Worm (Caenorhabditis elegans): Measurements from ENCODE around the gene ulp-2.
A peak's percentile ranks its signal among the peaks of the same experiment; 100 is the strongest.

ulp-2 gene

ce11 chrII:4955353-4955752 lies 4.3 kb downstream of the ulp-2 start, which contains the start of gene pbs-3 (continued):
- peak; percentile 9 for TF ChIP-seq unc-130 (GFP tag; optimal IDR thresholded peaks at IDR 0.05)
- TF ChIP-seq ets-4 (GFP tag; optimal IDR thresholded peaks at IDR 0.05) = no peak
- no peak for TF ChIP-seq F37B4.10 (GFP tag; IDR thresholded peaks at IDR 0.05)
- peak; percentile 13 for TF ChIP-seq pha-4 (tag; optimal IDR thresholded peaks at IDR 0.05)
- peak; percentile 85 for TF ChIP-seq F23B12.7 (tag; optimal IDR thresholded peaks at IDR 0.05; ENCODE audit: insufficient read depth)
- no peak for TF ChIP-seq die-1 (tag; optimal IDR thresholded peaks at IDR 0.05)
- no peak for TF ChIP-seq nhr-179 (tag; optimal IDR thresholded peaks at IDR 0.05)
- no peak for TF ChIP-seq lin-26 (GFP tag; IDR thresholded peaks at IDR 0.05)
- TF ChIP-seq B0336.3 (GFP tag; IDR thresholded peaks at IDR 0.05) = no peak
- peak; percentile 19 for TF ChIP-seq K12H6.12 (tag; optimal IDR thresholded peaks at IDR 0.05)
- no peak for TF ChIP-seq snpc-1.1 (tag; optimal IDR thresholded peaks at IDR 0.05; ENCODE audit: insufficient read depth)
- TF ChIP-seq somi-1 (GFP tag; optimal IDR thresholded peaks at IDR 0.05) = no peak
- TF ChIP-seq ceh-27 (GFP tag; optimal IDR thresholded peaks at IDR 0.05) = peak; percentile 25
- no peak for TF ChIP-seq athp-1 (tag; optimal IDR thresholded peaks at IDR 0.05)
- TF ChIP-seq B0035.1 (tag; optimal IDR thresholded peaks at IDR 0.05) = no peak
- peak; percentile 1 for TF ChIP-seq rpc-1 (optimal IDR thresholded peaks at IDR 0.05)
- TF ChIP-seq rpc-1 (tag; optimal IDR thresholded peaks at IDR 0.05) = no peak
- TF ChIP-seq D2030.7 (GFP tag; IDR thresholded peaks at IDR 0.05) = peak; percentile 61
- TF ChIP-seq ceh-100 (GFP tag; IDR thresholded peaks at IDR 0.05) = peak; percentile 93
- TF ChIP-seq ztf-26 (tag; optimal IDR thresholded peaks at IDR 0.05) = no peak
- no peak for TF ChIP-seq B0019.2 (GFP tag; conservative IDR thresholded peaks at IDR 0.05)
- TF ChIP-seq mcd-1 (GFP tag; IDR thresholded peaks at IDR 0.05) = peak; percentile 64
- no peak for TF ChIP-seq chd-7 (tag; optimal IDR thresholded peaks at IDR 0.05)
- no peak; the same call in 1 of the 2 replicates for TF ChIP-seq madf-8 (GFP tag; conservative IDR thresholded peaks at IDR 0.05)
- peak; percentile 7 for TF ChIP-seq dpl-1 (GFP tag; optimal IDR thresholded peaks at IDR 0.05)
- TF ChIP-seq unc-62 (GFP tag; optimal IDR thresholded peaks at IDR 0.05) = no peak
- TF ChIP-seq atf-7 (tag; optimal IDR thresholded peaks at IDR 0.05) = no peak
- TF ChIP-seq tbx-9 (tag; optimal IDR thresholded peaks at IDR 0.05; ENCODE audit: borderline replicate concordance) = no peak

ce11 chrII:4954099-4954959 lies 5.3 kb downstream of the ulp-2 start:
- TF ChIP-seq hmg-1.2 (GFP tag; IDR thresholded peaks at IDR 0.05) = no peak
- no peak for TF ChIP-seq snpc-4 (GFP tag; optimal IDR thresholded peaks at IDR 0.05)
- peak in 1 of 4 experiments; percentile 7 for TF ChIP-seq snpc-4 (tag; optimal IDR thresholded peaks at IDR 0.05)
- TF ChIP-seq ceh-27 (GFP tag; optimal IDR thresholded peaks at IDR 0.05) = no peak
- TF ChIP-seq nfya-2 (GFP tag; IDR thresholded peaks at IDR 0.05) = no peak
- TF ChIP-seq zfh-2 (GFP tag; conservative IDR thresholded peaks at IDR 0.05) = no peak
- TF ChIP-seq F57C9.4 (tag; optimal IDR thresholded peaks at IDR 0.05) = no peak
- TF ChIP-seq B0336.3 (GFP tag; IDR thresholded peaks at IDR 0.05) = 0 out of 2 replicates have a peak, but pooled peaks have one; percentile 30
- 0 out of 2 replicates have a peak, but pooled peaks have one; percentile 9 for TF ChIP-seq ekl-4 (GFP tag; IDR thresholded peaks at IDR 0.05)
- no peak for TF ChIP-seq ztf-26 (tag; optimal IDR thresholded peaks at IDR 0.05)
- no peak for TF ChIP-seq hrde-1 (tag; optimal IDR thresholded peaks at IDR 0.05; ENCODE audit: borderline replicate concordance)
- TF ChIP-seq attf-3 (GFP tag; conservative IDR thresholded peaks at IDR 0.05) = no peak
- no peak for TF ChIP-seq nhr-120 (GFP tag; IDR thresholded peaks at IDR 0.05)
- no peak for TF ChIP-seq ets-4 (GFP tag; optimal IDR thresholded peaks at IDR 0.05)
- no peak for TF ChIP-seq aptf-2 (GFP tag; conservative IDR thresholded peaks at IDR 0.05)
- TF ChIP-seq bed-1 (GFP tag; IDR thresholded peaks at IDR 0.05) = no peak
- no peak for TF ChIP-seq Y56A3A.18 (GFP tag; IDR thresholded peaks at IDR 0.05)
- TF ChIP-seq nhr-27 (tag; optimal IDR thresholded peaks at IDR 0.05) = no peak
- TF ChIP-seq K11D2.4 (GFP tag; IDR thresholded peaks at IDR 0.05) = no peak
- TF ChIP-seq lin-54 (GFP tag; optimal IDR thresholded peaks at IDR 0.05) = no peak
- no peak for TF ChIP-seq cebp-1 (GFP tag; IDR thresholded peaks at IDR 0.05)
- TF ChIP-seq cebp-1 (tag; optimal IDR thresholded peaks at IDR 0.05) = peak; percentile 27
- TF ChIP-seq ceh-58 (GFP tag; IDR thresholded peaks at IDR 0.05) = no peak
- TF ChIP-seq chd-7 (tag; optimal IDR thresholded peaks at IDR 0.05) = no peak
- TF ChIP-seq madf-6 (GFP tag; IDR thresholded peaks at IDR 0.05) = peak; percentile 50
